Worm (Caenorhabditis elegans): ENCODE data around the gene sel-10.

sel-10 gene

ce11 chrV:13843147-13843546, 24.0 kb downstream of the sel-10 start, which contains the start of gene srx-130:
Gene srx-130 (plus strand): TSS chrV:13843447.
- TF ChIP-seq klf-2 (GFP tag; conservative IDR thresholded peaks at IDR 0.05) = no peak
- no peak for TF ChIP-seq ztf-29 (GFP tag; IDR thresholded peaks at IDR 0.05)
- TF ChIP-seq tab-1 (GFP tag; IDR thresholded peaks at IDR 0.05) = no peak
- TF ChIP-seq ref-1 (GFP tag; conservative IDR thresholded peaks at IDR 0.05) = no peak
- no peak for TF ChIP-seq cog-1 (tag; optimal IDR thresholded peaks at IDR 0.05)
- no peak for TF ChIP-seq med-1 (GFP tag; optimal IDR thresholded peaks at IDR 0.05; ENCODE audit: insufficient read depth)
- no peak for TF ChIP-seq T22C8.4 (GFP tag; IDR thresholded peaks at IDR 0.05)
- TF ChIP-seq flt-1 (GFP tag; IDR thresholded peaks at IDR 0.05) = no peak
- TF ChIP-seq ztf-23 (GFP tag; IDR thresholded peaks at IDR 0.05) = no peak

ce11 chrV:13845136-13845535, 26.0 kb downstream of the sel-10 start, which contains the start of gene srx-131:
Gene srx-131 (plus strand): TSS chrV:13845436.
- TF ChIP-seq T22C8.4 (GFP tag; IDR thresholded peaks at IDR 0.05) = no peak
- no peak for TF ChIP-seq med-1 (GFP tag; optimal IDR thresholded peaks at IDR 0.05; ENCODE audit: insufficient read depth)
- TF ChIP-seq ref-1 (GFP tag; conservative IDR thresholded peaks at IDR 0.05) = no peak

DNA sequence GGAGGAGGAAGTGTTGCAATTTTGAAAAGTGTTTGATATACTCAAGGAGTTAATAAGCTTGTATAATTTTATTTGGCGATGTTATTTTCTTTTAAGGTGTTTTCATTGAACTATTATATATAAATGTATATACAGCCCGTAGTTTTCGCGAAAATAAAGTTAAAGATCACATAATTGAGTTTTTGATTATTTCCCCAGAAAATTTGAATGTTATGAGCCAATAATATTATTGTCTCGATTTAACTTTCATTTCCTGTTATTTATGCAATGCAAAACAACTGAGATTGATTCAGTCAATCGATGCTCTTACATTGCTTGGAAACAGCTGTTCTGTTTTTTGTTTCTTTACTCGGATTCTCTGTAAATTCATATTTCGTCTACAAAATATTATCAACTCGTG, 29.2 kb downstream of the sel-10 start, which contains the start of gene srx-133:
srx-133 (plus strand) TSS at position 301 of the 400 bp plus-strand sequence.
- no peak for TF ChIP-seq tab-1 (GFP tag; IDR thresholded peaks at IDR 0.05)
- TF ChIP-seq klf-2 (GFP tag; conservative IDR thresholded peaks at IDR 0.05) = no peak
- TF ChIP-seq med-1 (GFP tag; optimal IDR thresholded peaks at IDR 0.05; ENCODE audit: insufficient read depth) = no peak
- no peak for TF ChIP-seq ztf-23 (GFP tag; IDR thresholded peaks at IDR 0.05)
- no peak for TF ChIP-seq cog-1 (tag; optimal IDR thresholded peaks at IDR 0.05)
- TF ChIP-seq ref-1 (GFP tag; conservative IDR thresholded peaks at IDR 0.05) = no peak
- TF ChIP-seq T22C8.4 (GFP tag; IDR thresholded peaks at IDR 0.05) = no peak
- no peak for TF ChIP-seq ztf-29 (GFP tag; IDR thresholded peaks at IDR 0.05)
- TF ChIP-seq flt-1 (GFP tag; IDR thresholded peaks at IDR 0.05) = no peak

DNA sequence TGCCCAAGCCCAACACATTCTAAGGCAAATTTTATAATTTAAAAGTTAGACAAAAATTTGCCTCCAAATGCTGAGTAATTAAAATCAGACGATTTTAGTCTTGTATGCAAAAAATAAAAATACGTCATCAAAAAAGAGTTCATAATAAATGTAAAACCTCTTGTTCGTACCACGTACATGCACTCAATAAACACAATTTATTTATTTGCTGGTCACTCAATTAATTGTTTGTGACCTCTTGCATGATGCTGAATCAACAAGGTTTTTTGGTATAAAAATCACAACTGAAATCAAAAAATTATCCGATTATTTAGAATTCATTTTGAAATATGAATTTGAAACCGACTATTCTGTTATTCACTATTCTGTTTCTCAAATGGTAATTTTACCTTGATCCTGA, 31.0 kb downstream of the sel-10 start, which contains the start of gene hpx-2:
hpx-2 (plus strand) TSS at position 301 of the 400 bp plus-strand sequence.
- TF ChIP-seq tab-1 (GFP tag; IDR thresholded peaks at IDR 0.05) (no peak), cog-1 (tag; optimal IDR thresholded peaks at IDR 0.05) (no peak)

- TF ChIP-seq ref-1 (GFP tag; conservative IDR thresholded peaks at IDR 0.05) (no peak), med-1 (GFP tag; optimal IDR thresholded peaks at IDR 0.05; ENCODE audit: insufficient read depth) (no peak), tab-1 (GFP tag; IDR thresholded peaks at IDR 0.05) (no peak), T22C8.4 (GFP tag; IDR thresholded peaks at IDR 0.05) (no peak), klf-2 (GFP tag; conservative IDR thresholded peaks at IDR 0.05) (no peak), ztf-29 (GFP tag; IDR thresholded peaks at IDR 0.05) (no peak), cog-1 (tag; optimal IDR thresholded peaks at IDR 0.05) (no peak), ztf-23 (GFP tag; IDR thresholded peaks at IDR 0.05) (no peak), flt-1 (GFP tag; IDR thresholded peaks at IDR 0.05) (no peak)
Observed at ce11 chrV:13854306-13854705, 35.1 kb downstream of the sel-10 start, which contains the start of gene ttr-21. Gene ttr-21 (minus strand): TSS chrV:13854405.

DNA sequence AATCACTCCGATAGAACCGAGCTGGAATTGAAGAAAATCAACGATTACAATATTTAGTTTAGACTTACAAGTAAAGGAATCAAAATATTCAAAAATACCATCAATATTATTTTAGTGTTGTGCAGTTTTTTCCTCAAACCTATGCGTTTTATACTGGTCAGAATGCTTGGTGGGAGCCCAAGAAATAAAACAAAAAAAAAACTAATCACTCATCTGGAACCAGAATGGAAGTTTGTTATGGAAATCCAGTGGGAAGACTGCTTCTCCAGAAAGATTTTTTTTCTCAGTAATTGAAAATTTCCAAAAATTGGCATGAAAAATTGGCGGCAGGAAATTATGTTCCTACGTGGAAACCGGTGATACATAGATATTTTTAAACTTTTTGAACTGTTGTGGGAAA, 37.2 kb downstream of the sel-10 start, which contains the start of gene srx-134:
srx-134 (minus strand) TSS at position 101 of the 400 bp plus-strand sequence.
- TF ChIP-seq med-1 (GFP tag; optimal IDR thresholded peaks at IDR 0.05; ENCODE audit: insufficient read depth) (no peak), ztf-29 (GFP tag; IDR thresholded peaks at IDR 0.05) (no peak), ztf-23 (GFP tag; IDR thresholded peaks at IDR 0.05) (no peak), flt-1 (GFP tag; IDR thresholded peaks at IDR 0.05) (no peak), T22C8.4 (GFP tag; IDR thresholded peaks at IDR 0.05) (no peak), ref-1 (GFP tag; conservative IDR thresholded peaks at IDR 0.05) (no peak), tab-1 (GFP tag; IDR thresholded peaks at IDR 0.05) (no peak), klf-2 (GFP tag; conservative IDR thresholded peaks at IDR 0.05) (no peak), cog-1 (tag; optimal IDR thresholded peaks at IDR 0.05) (no peak)

ce11 chrV:13857132-13857531, 38.0 kb downstream of the sel-10 start, which contains the start of gene srx-136:
Gene srx-136 (plus strand): TSS chrV:13857432.
- TF ChIP-seq flt-1 (GFP tag; IDR thresholded peaks at IDR 0.05) (no peak), ztf-23 (GFP tag; IDR thresholded peaks at IDR 0.05) (no peak), med-1 (GFP tag; optimal IDR thresholded peaks at IDR 0.05; ENCODE audit: insufficient read depth) (no peak), ref-1 (GFP tag; conservative IDR thresholded peaks at IDR 0.05) (no peak), ztf-29 (GFP tag; IDR thresholded peaks at IDR 0.05) (no peak), klf-2 (GFP tag; conservative IDR thresholded peaks at IDR 0.05) (no peak), T22C8.4 (GFP tag; IDR thresholded peaks at IDR 0.05) (no peak), tab-1 (GFP tag; IDR thresholded peaks at IDR 0.05) (no peak), cog-1 (tag; optimal IDR thresholded peaks at IDR 0.05) (no peak)

DNA sequence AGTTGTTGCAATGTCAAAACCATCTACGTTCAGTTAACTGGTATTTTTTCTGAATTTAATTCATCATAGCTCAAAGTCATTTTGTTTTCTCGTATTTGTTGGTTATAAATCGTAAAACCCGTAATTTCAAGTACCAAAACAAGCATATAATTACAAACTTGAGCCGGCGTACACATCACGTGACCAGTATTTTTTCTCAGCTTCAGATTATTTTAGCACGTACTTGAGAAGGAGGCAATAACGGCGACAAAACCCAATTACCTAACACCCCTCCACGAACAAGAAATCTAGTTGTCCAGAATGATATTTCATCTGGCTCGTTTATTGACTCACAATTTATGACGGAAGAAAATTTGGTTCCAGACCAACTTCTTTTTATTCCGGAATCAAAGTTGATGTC, 39.7 kb downstream of the sel-10 start, which contains the start of gene srx-135:
srx-135 (plus strand) TSS at position 301 of the 400 bp plus-strand sequence.
- TF ChIP-seq klf-2 (GFP tag; conservative IDR thresholded peaks at IDR 0.05) (no peak), med-1 (GFP tag; optimal IDR thresholded peaks at IDR 0.05; ENCODE audit: insufficient read depth) (no peak), ref-1 (GFP tag; conservative IDR thresholded peaks at IDR 0.05) (no peak), T22C8.4 (GFP tag; IDR thresholded peaks at IDR 0.05) (no peak), cog-1 (tag; optimal IDR thresholded peaks at IDR 0.05) (no peak), ztf-23 (GFP tag; IDR thresholded peaks at IDR 0.05) (no peak), tab-1 (GFP tag; IDR thresholded peaks at IDR 0.05) (no peak), ztf-29 (GFP tag; IDR thresholded peaks at IDR 0.05) (no peak), flt-1 (GFP tag; IDR thresholded peaks at IDR 0.05) (no peak)

- TF ChIP-seq flt-1 (GFP tag; IDR thresholded peaks at IDR 0.05) (no peak), med-1 (GFP tag; optimal IDR thresholded peaks at IDR 0.05; ENCODE audit: insufficient read depth) (no peak), tab-1 (GFP tag; IDR thresholded peaks at IDR 0.05) (no peak), klf-2 (GFP tag; conservative IDR thresholded peaks at IDR 0.05) (no peak)
Observed at ce11 chrV:13862505-13862904, 43.3 kb downstream of the sel-10 start, which contains the start of gene srx-137. Gene srx-137 (plus strand): TSS chrV:13862805.

- TF ChIP-seq klf-2 (GFP tag; conservative IDR thresholded peaks at IDR 0.05) (no peak), ztf-29 (GFP tag; IDR thresholded peaks at IDR 0.05) (no peak), ztf-23 (GFP tag; IDR thresholded peaks at IDR 0.05) (no peak), med-1 (GFP tag; optimal IDR thresholded peaks at IDR 0.05; ENCODE audit: insufficient read depth) (no peak), cog-1 (tag; optimal IDR thresholded peaks at IDR 0.05) (no peak), ref-1 (GFP tag; conservative IDR thresholded peaks at IDR 0.05) (no peak), tab-1 (GFP tag; IDR thresholded peaks at IDR 0.05) (no peak), T22C8.4 (GFP tag; IDR thresholded peaks at IDR 0.05) (no peak), flt-1 (GFP tag; IDR thresholded peaks at IDR 0.05) (no peak)
Observed at ce11 chrV:13863700-13864099, 44.5 kb downstream of the sel-10 start.

Measured in whole organism, midembryonic.